Worm (Caenorhabditis elegans): ENCODE measurements around the gene clec-76.
"Not testable (repeated sequence)": the region's sequence is repeated elsewhere in the genome, so short reads cannot be mapped to it uniquely, and the experiment has no call there.

clec-76 gene

DNA sequence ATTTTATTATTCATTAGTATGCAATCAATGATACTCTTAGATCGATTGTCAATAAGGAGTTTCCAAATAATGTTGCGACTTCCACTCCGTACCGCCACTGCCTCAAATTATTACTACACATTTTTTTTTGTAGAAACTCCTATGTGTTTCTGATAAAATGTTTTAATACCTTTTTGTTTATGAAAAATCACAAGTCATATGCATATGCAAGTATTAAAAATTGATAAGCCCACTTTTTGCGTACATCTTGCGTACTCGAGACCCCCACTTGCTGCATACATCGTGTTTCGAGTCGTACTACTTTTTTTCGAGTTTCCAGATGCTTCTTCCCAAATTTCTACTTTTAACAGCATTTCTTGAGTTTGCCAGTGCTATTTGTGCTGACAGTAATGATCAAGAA lies at the start of gene clec-76:
Gene clec-76, plus strand, starts transcription at position 234 of the 400 bp plus-strand sequence.
- no peak for TF ChIP-seq unc-62 (GFP tag; optimal IDR thresholded peaks at IDR 0.05)

DNA sequence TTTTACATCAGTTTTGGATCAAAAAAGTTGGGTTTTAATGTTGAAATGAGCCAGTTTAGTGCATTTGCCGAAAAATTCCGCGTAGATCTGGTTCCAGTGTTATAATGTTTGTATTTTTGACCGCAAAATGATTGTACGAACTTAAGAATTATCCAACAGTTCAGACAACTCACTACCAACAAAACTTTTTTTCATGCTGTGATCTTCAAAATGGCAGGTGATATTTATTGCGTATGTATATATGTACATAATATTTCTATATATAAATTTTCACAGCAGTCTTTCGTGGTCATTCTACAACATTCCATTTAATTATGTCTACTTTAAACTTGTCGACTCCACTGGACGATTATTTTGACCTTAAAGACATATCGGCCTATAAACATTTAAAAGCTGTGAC lies 49.8 kb upstream of the clec-76 start, which contains the start of gene srz-20:
Gene srz-20, plus strand, starts transcription at position 301 of the 400 bp plus-strand sequence.
- TF ChIP-seq unc-62 (GFP tag; optimal IDR thresholded peaks at IDR 0.05): no peak

DNA sequence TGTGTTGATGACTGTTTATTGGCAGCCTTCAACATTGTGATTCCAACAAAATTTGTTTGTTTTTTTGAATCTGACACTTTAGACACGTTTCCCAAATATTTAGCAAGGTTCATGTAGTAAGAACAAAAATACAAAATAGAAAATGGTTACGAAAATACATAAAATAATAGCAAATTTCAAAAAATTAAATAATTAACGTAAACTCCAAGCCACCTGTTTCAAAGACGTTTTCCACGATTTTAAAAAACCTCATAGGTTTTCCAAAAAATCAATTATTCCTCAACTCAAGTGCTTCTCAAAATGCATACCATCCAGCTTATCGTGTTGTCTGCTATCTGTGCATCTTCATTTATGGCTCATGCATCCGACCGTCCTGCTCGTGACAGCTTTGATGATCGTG lies 47.6 kb upstream of the clec-76 start, which contains the start of gene F56D6.14:
Gene F56D6.14, plus strand, starts transcription at position 301 of the 400 bp plus-strand sequence.
- TF ChIP-seq unc-62 (GFP tag; optimal IDR thresholded peaks at IDR 0.05): no peak

DNA sequence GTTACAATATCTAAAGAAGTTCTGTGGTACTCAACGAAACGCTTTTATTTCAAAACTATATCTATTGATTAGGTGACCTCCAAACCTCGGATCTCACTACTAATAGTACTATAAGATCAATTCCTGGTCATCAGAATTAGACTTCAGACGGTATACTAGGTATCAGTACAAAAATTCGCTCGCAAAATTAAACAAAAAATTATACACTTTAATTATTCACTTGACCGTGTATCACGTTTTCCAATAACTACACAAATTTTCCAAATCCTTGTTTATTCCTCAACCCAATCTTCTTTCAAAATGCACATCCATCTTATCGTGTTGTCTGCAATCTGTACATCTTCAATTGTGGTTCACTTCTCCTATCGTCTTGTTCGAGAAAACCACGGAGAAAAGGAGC lies 46.9 kb upstream of the clec-76 start, which contains the start of gene F56D6.23:
Gene F56D6.23, plus strand, starts transcription at position 301 of the 400 bp plus-strand sequence.
- TF ChIP-seq unc-62 (GFP tag; optimal IDR thresholded peaks at IDR 0.05): no peak

DNA sequence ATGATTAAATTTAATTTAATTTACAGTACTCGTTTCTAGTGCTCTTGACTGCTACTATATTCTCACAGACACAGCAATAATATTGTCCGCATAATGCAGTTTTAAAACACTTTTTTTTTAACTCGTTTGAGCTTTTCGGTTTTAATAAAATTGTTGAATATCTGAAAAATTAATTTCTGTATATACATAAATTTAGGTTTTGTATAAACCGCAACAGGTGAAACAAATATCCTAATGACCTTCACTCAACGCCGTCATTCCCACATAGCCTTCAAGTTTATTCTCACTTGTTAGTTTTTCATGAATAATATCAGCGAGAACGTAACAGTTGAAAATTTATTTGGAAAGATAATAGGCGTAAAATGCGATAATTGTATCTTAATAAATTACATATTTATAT lies 45.5 kb upstream of the clec-76 start, which contains the start of gene srz-19:
Gene srz-19, plus strand, starts transcription at position 301 of the 400 bp plus-strand sequence.
- TF ChIP-seq unc-62 (GFP tag; optimal IDR thresholded peaks at IDR 0.05): no peak

DNA sequence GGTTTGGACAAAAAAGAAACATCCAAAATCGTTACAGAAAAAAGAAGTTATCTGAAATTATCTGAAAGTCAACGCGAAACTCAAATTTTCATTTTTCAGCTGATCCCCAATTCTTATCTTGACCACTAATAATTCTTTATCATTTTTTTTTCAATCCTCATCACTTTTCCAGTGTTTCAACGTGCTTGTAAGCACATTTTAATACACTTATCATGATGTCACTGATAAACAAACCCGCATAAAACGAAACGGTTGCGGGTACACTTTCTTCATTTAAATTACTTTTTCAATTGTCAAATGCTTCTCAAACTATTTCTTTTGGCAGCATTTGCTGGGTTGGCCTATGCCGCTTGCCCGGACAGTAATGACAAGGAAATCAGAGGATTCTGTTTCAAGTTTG lies 43.1 kb upstream of the clec-76 start, which contains the start of gene clec-67:
Gene clec-67, plus strand, starts transcription at position 268 of the 400 bp plus-strand sequence.
- TF ChIP-seq unc-62 (GFP tag; optimal IDR thresholded peaks at IDR 0.05): no peak

DNA sequence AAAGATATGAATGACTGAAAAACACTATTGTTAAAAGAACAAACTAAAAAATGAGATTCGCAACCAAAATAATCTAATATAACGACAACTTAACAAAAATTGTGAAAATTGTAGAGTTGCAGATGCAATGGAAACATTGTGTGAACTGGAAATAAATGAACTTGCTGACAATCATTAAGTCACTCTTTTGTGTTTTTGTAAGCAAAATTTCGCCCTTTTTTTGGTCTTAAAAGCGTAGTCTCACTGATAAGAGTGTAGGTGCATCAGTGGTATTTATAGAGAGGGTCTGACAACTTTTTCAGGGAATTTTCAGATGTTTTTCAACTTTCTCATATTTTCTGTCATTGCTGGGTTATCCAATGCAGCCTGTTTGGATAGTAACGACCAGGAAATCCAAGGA lies 38.9 kb upstream of the clec-76 start, which contains the start of gene clec-68:
Gene clec-68, plus strand, starts transcription at position 301 of the 400 bp plus-strand sequence.
- TF ChIP-seq unc-62 (GFP tag; optimal IDR thresholded peaks at IDR 0.05): no peak

DNA sequence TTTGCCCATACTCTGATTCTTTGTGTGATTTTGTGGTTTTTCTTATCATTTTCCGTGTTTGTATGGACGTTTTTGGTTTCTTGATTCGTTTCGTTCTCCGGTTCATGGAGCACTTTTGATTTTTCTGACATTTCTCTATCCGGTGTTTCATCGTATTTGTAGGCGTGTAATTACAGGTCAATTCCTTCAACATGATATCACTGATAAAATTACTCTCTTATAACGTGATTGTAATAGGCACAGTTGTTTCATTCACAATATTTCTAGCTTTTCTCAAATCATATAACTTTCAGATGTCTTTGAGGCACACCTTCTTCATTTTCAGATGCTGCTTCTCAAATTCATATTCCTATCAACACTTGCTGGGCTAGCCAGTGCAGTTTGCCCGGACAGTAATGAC lies 32.6 kb upstream of the clec-76 start, which contains the start of gene clec-70:
Gene clec-70, plus strand, starts transcription at position 301 of the 400 bp plus-strand sequence.
- not testable (repeated sequence) for TF ChIP-seq unc-62 (GFP tag; optimal IDR thresholded peaks at IDR 0.05)

DNA sequence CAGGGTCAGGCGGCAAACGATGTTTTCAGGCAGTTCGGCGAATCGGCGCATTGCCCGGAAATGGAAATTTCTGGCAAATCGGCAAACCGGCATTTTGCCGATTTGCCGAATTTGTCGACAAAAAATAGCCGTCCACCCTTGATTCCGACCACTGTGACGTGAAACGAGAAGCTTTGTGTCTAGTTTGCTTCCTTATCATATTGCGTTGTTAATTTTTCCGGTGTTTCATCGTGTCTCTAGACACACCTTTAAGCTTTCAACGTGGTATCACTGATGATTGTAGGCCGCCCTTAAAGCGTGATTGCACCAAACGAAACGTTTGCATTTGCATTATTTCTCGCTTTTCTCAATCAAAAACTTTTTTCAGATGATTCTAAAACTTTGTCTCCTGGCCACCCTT lies 27.9 kb upstream of the clec-76 start, which contains the start of gene clec-71:
Gene clec-71, plus strand, starts transcription at position 362 of the 400 bp plus-strand sequence.
- no peak for TF ChIP-seq unc-62 (GFP tag; optimal IDR thresholded peaks at IDR 0.05)

DNA sequence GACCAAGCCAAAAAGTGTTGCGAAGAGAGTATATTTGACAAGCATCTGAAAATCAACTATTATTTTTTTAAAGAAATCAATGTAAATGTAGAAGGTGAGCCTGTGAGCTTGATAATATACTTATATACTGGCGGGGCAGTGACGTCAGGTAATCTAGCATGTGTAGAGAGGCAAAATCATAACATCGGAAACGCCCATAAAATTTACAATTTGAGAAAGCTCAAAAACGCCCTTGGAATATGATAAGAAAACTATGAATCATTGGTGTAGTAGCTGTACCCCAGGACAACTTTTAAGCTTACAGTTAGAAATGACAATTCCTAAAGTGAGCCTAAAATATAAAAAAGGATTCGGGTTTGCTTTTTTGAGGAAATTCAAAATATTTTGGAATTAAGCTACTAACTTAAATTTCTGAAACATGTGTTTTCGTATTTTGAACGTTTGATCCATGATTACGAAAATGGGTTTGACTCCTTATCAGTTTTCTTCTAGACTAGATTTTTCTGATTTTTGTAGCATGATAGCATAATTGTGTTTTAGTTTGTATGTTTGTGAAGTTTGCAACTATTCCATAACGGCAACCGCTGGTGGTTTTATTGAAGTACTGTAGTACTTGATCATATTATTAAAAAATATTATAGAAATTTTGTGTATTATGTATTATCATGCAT lies 23.3 kb upstream of the clec-76 start, which contains the start of gene clec-174:
Gene clec-174, minus strand, starts transcription at position 51 of the 671 bp plus-strand sequence.
- TF ChIP-seq unc-62 (GFP tag; optimal IDR thresholded peaks at IDR 0.05): no peak

DNA sequence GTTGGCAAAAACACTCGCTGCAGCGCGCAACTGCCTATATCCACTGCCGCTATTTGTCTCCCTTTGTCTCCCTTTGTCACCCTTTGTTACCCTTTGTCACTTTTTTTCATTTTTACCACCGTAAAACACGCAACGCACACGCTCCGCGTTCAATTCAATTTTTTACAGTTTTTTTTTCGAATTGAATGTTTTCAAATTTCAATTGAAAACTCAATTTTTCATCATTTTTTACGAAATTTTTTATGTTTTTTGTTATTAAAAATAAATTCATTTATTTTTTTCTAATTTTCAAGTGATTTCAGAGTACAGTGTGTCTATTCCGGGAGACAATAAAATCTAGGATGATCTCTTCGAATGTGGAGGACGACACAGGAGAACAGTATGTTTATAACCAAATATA lies 22.0 kb upstream of the clec-76 start, which contains the start of gene Y46C8AL.11:
Gene Y46C8AL.11, plus strand, starts transcription at position 301 of the 400 bp plus-strand sequence.
- no peak for TF ChIP-seq unc-62 (GFP tag; optimal IDR thresholded peaks at IDR 0.05)

DNA sequence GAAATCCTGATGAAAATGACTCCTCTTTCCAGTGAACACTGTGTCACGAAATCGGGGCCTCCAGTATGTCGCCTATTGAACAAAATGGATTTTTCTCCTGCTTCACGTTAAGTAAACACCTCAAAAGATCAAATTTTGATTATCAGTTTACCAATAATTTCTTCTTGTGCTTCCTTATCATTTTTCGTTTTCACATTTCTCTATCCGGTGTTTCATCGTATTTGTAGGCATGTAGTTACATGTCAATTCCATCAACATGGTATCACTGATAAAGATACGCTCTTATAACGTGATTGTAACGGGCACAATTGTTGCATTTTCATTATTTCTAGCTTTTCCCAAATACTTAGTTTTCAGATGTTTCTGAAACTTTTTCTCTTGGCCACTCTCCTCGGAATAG lies 20.6 kb upstream of the clec-76 start, which contains the start of gene clec-72:
Gene clec-72, plus strand, starts transcription at position 358 of the 400 bp plus-strand sequence.
- no peak for TF ChIP-seq unc-62 (GFP tag; optimal IDR thresholded peaks at IDR 0.05)

DNA sequence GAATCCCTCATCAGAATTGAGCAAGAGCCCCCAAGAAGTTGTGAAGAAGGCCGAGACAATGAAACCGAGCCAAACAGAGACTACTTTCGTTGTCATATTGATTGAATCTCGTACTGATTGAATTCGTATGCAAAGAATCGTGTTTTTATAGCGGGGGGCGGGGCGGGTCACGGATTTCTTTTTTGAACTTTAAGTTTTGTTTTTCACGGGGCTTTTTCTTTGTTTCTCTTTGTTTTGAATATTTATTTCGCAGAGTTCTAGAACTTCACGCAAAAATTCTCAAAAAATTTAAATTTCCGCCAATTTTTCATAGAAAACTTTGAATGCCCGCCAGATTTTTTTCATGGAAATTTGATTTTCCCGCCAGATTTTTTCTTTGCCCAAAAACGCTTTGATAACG lies 9.0 kb upstream of the clec-76 start, which contains the start of gene clec-73:
Gene clec-73, minus strand, starts transcription at position 101 of the 400 bp plus-strand sequence.
- TF ChIP-seq unc-62 (GFP tag; optimal IDR thresholded peaks at IDR 0.05): no peak

DNA sequence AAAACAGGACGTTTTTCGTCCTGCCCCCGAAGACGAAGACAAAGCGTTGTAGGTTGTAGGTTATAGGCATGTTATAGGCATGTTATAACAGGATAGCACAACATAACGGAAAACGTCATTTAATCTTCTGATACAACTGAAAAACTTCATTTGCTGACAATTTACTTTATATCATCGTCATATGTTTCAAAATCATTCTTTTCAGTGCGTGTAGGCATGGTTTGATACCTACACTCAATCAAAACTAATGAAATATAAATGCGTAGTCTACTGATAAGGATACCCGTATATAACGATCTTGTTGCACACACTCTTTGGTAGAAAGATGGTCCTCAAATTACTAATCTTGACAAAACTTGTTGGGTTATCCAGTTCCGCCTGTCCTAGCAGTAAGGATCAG lies 8.3 kb upstream of the clec-76 start, which contains the start of gene clec-74:
Gene clec-74, plus strand, starts transcription at position 301 of the 400 bp plus-strand sequence.
- no peak for TF ChIP-seq unc-62 (GFP tag; optimal IDR thresholded peaks at IDR 0.05)

DNA sequence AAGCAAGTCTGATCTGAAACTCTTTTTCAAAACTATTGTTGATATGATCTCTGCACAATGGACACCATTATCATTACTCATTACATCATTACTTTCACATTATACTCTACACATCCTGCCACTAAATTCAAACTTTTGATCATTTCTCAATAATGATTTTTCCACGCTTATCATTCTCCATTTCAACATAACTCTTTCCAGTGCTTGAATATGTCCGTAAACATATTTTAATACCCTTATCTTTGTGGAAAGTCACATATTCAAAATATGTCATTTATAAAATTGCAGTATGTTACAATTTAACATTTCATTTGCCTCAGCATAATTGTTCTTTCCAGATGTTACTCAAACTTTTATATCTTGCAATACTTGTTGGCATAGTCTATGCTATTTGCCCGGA lies 4.7 kb upstream of the clec-76 start, which contains the start of gene clec-75:
Gene clec-75, plus strand, starts transcription at position 339 of the 400 bp plus-strand sequence.
- TF ChIP-seq unc-62 (GFP tag; optimal IDR thresholded peaks at IDR 0.05): no peak

DNA sequence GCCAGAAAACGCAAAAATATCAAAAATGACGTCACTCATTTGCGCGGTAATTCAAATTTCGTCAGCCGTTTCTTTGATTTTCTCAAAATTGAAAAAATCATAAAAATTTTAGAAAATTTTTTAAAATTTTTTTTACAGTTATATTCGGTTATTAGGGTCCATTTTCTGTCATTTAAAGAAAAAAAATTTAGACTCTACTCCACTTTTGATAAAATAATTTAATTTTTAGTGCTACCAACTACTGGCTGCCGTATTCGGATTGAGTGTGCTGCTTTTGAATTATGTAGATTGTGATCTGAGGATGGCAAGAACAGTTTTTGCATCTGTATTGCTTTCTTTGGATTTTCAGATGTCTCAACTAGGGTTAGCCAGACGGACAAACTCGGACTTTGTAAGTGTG lies 2.5 kb upstream of the clec-76 start, which contains the start of gene Y46C8AM.1:
Gene Y46C8AM.1, plus strand, starts transcription at position 301 of the 400 bp plus-strand sequence.
- no peak for TF ChIP-seq unc-62 (GFP tag; optimal IDR thresholded peaks at IDR 0.05)

All from whole organism, dauer.